Worm (Caenorhabditis elegans): ENCODE data around the gene Y9C9A.8.

- TF ChIP-seq pes-1 (GFP tag; IDR thresholded peaks at IDR 0.05) (no peak), ama-1 (optimal IDR thresholded peaks at IDR 0.05) (no peak), flt-1 (GFP tag; IDR thresholded peaks at IDR 0.05) (no peak), sea-1 (GFP tag; conservative IDR thresholded peaks at IDR 0.05) (no peak), ceh-13 (GFP tag; optimal IDR thresholded peaks at IDR 0.05) (no peak)
Measured at ce11 chrIV:4903961-4904360, 26.2 kb upstream of the Y9C9A.8 start, which contains the start of gene str-161.

Measured in whole organism, early embryonic.